Fruit fly (Drosophila melanogaster) whole organism, pupa: ENCODE results near the gene CG10958.

ENCODE experiments used
- CG10348 ChIP-seq: fragments of 200-800 bp; sonication (Bioruptor generic); IDR thresholded peaks from 2 replicates; pipeline ENCODE4 v1.3.6; 2022; ENCODE audit warnings: missing biosample characterization, missing genetic modification characterization
- CG12605 ChIP-seq: fragments of 200-800 bp; sonication (Bioruptor generic); IDR thresholded peaks from 2 replicates; pipeline ENCODE4 v1.3.6; 2022; ENCODE audit warnings: missing biosample characterization, missing genetic modification characterization
- CG13204 ChIP-seq: fragments of 200-800 bp; sonication (Bioruptor generic); optimal IDR thresholded peaks from 2 replicates; lab custom pipeline; 2018; ENCODE audit warnings: missing biosample characterization, mild to moderate bottlenecking, missing genetic modification characterization, moderate library complexity
- CG14655 ChIP-seq: fragments of 200-800 bp; sonication (Bioruptor generic); optimal IDR thresholded peaks from 3 replicates; lab custom pipeline; 2017; ENCODE audit warnings: mild to moderate bottlenecking, missing biosample characterization, missing genetic modification reagents, missing genetic modification characterization
- CG15710 ChIP-seq: fragments of 200-800 bp; sonication (Bioruptor generic); optimal IDR thresholded peaks from 2 replicates; lab custom pipeline; 2018; ENCODE audit warnings: missing biosample characterization, mild to moderate bottlenecking, missing genetic modification characterization, moderate library complexity
- CG17806 ChIP-seq: fragments of 200-800 bp; sonication (Bioruptor generic); optimal IDR thresholded peaks from 2 replicates; lab custom pipeline; 2018; ENCODE audit warnings: missing biosample characterization, mild to moderate bottlenecking, missing genetic modification characterization, moderate library complexity
- CG32121 ChIP-seq: fragments of 200-800 bp; sonication (Bioruptor generic); IDR thresholded peaks from 2 replicates; pipeline ENCODE4 v1.3.6; 2022; ENCODE audit warnings: missing biosample characterization, missing genetic modification characterization
- CG34367 ChIP-seq: fragments of 200-800 bp; sonication (Bioruptor generic); optimal IDR thresholded peaks from 2 replicates; lab custom pipeline; 2018; ENCODE audit warnings: missing biosample characterization, mild to moderate bottlenecking, missing genetic modification characterization
- CG4496 ChIP-seq: fragments of 200-800 bp; sonication (Bioruptor generic); IDR thresholded peaks from 3 replicates; pipeline ENCODE4 v1.3.6; 2022; ENCODE audit warnings: missing biosample characterization, missing genetic modification characterization
- CG8159 ChIP-seq: fragments of 200-800 bp; sonication (Bioruptor generic); optimal IDR thresholded peaks from 3 replicates; lab custom pipeline; 2018; ENCODE audit warnings: missing biosample characterization, mild to moderate bottlenecking, missing genetic modification characterization, moderate library complexity
- CG8301 ChIP-seq: fragments of 200-800 bp; sonication (Bioruptor generic); optimal IDR thresholded peaks from 2 replicates; lab custom pipeline; 2018; ENCODE audit warnings: missing biosample characterization, mild to moderate bottlenecking, missing genetic modification characterization
- CG9948 ChIP-seq: fragments of 200-800 bp; sonication (Bioruptor generic); optimal IDR thresholded peaks from 2 replicates; lab custom pipeline; 2018; ENCODE audit warnings: missing biosample characterization, mild to moderate bottlenecking, missing genetic modification characterization, moderate library complexity
- D1 ChIP-seq: fragments of 200-800 bp; sonication (Bioruptor generic); optimal IDR thresholded peaks from 2 replicates; lab custom pipeline; 2018; ENCODE audit warnings: missing biosample characterization, mild to moderate bottlenecking, missing genetic modification characterization, moderate library complexity
- EcR ChIP-seq: fragments of 200-800 bp; sonication (Bioruptor generic); optimal IDR thresholded peaks from 3 replicates; lab custom pipeline; 2019; ENCODE audit warnings: missing biosample characterization, missing genetic modification characterization, mild to moderate bottlenecking, moderate library complexity, missing genetic modification reagents
- Ets98B ChIP-seq: fragments of 200-800 bp; sonication (Bioruptor generic); IDR thresholded peaks from 2 replicates; pipeline ENCODE4 v1.3.6; 2022; ENCODE audit warnings: missing biosample characterization, missing genetic modification characterization
- Pif1A ChIP-seq: fragments of 200-800 bp; sonication (Bioruptor generic); optimal IDR thresholded peaks from 3 replicates; lab custom pipeline; 2016; ENCODE audit warnings: missing biosample characterization, missing genetic modification characterization
- Pif1B ChIP-seq: fragments of 200-800 bp; sonication (Bioruptor generic); optimal IDR thresholded peaks from 3 replicates; lab custom pipeline; 2016; ENCODE audit warnings: missing biosample characterization, missing genetic modification characterization
- Snoo ChIP-seq: fragments of 200-800 bp; sonication (Bioruptor generic); optimal IDR thresholded peaks from 3 replicates; lab custom pipeline; 2017; ENCODE audit warnings: missing biosample characterization, mild to moderate bottlenecking, missing genetic modification characterization, inconsistent platforms
- fd96Ca ChIP-seq: fragments of 200-800 bp; sonication (Bioruptor generic); IDR thresholded peaks from 3 replicates; pipeline ENCODE4 v1.3.6; 2022; ENCODE audit warnings: missing biosample characterization, missing genetic modification characterization
- gl ChIP-seq: fragments of 200-800 bp; sonication (Bioruptor generic); optimal IDR thresholded peaks from 2 replicates; lab custom pipeline; 2018; ENCODE audit warnings: missing biosample characterization, mild to moderate bottlenecking, missing genetic modification characterization
- rn ChIP-seq: fragments of 200-800 bp; sonication (Bioruptor generic); IDR thresholded peaks from 2 replicates; pipeline ENCODE4 v1.3.6; 2022; ENCODE audit warnings: missing biosample characterization, missing genetic modification characterization

Gene CG10958

DNA sequence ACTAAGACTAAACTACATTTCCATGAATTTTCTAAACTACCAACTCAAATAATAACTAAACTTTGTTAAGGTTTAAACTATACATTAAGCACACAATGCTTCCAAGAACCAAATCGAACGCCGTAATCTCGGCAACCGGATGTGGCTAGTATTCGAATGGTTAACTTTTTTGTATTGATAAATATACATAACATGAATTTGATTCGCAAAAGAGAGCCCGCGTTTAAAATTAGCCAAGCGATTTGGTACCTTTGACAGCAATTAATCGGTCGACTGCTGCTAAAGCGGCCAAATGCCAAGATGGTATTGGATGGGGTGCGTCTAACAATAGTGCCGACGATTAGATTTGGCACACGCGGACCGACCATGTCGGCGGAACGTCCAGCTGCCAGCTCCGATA is 15.6 kb downstream of the CG10958 start, which contains the start of gene CG15336:
Gene CG15336, plus strand, starts transcription at position 301 of the 400 bp plus-strand sequence.
- no peak for TF ChIP-seq CG8159 (tag; lab: Kevin White, UChicago)
- TF ChIP-seq fd96Ca (GFP tag; lab: Robert Waterston, UW) = no peak
- TF ChIP-seq gl (tag; lab: Kevin White, UChicago) = no peak

DNA sequence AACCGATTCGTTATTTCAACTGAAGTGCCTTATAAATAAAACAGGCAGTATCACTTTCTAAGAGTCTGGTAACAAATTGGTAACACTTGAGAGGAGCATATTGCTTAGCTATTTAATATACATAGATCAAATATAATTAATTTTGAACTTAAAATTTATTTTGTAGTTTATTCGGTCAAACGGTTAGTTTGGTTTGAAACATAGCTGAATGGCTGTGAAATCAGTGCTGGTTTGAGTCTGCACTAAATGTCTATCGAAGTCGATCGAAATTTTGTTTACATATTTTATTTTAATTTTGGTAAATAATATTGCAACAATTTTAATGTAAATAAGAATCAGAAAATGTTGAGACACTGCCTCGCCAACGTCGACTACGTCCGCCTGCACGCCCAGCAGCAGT is 16.5 kb downstream of the CG10958 start, which contains the start of gene CG10959:
Gene CG10959, plus strand, starts transcription at position 228 of the 400 bp plus-strand sequence.
- no peak for TF ChIP-seq fd96Ca (GFP tag; lab: Robert Waterston, UW)
- no peak for TF ChIP-seq CG9948 (tag; lab: Kevin White, UChicago)
- no peak for TF ChIP-seq Pif1B (GFP tag; lab: Kevin White, UChicago)
- no peak for TF ChIP-seq gl (tag; lab: Kevin White, UChicago)
- TF ChIP-seq CG34367 (tag; lab: Kevin White, UChicago) = no peak
- TF ChIP-seq CG15710 (tag; lab: Kevin White, UChicago) = no peak
- no peak for TF ChIP-seq EcR
- no peak for TF ChIP-seq CG14655 (GFP tag; lab: Kevin White, UChicago)
- no peak for TF ChIP-seq CG8301

- no peak for TF ChIP-seq CG4496 (GFP tag; lab: Robert Waterston, UW)
- no peak for TF ChIP-seq CG17806 (tag; lab: Kevin White, UChicago)
- TF ChIP-seq fd96Ca (GFP tag; lab: Robert Waterston, UW) = no peak
Observed at dm6 chrX:8152077-8152476, 20.0 kb downstream of the CG10958 start, which contains the start of gene Gbeta5. Gene Gbeta5, minus strand, starts transcription at chrX:8152275.

- TF ChIP-seq CG10348 (no peak), fd96Ca (GFP tag; lab: Robert Waterston, UW) (0 out of 3 replicates have a peak, but pooled peaks have one; percentile 19)
Observed at dm6 chrX:8152718-8153117, 20.6 kb downstream of the CG10958 start, which contains the start of gene CG18262. Gene CG18262, plus strand, starts transcription at chrX:8152948.

DNA sequence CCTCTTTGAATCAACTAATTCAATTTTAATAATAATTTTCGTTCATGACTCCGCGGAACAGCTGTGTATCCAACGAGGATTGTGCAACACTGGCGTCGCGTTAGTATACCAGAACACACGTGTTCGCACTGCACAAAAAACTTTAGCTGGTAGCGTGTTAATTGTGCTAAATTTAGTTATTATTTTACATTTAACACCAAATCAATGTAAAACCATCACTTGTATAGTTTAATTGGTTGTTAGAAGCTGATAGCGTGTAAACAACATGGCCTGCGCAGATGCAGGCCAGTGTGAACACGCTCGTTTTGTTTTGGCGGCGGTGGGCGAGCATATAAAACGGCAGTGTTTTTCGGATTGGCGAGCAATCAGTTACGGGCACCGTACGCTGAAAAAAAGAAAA is 25.2 kb downstream of the CG10958 start, which contains the start of the genes Traf6 and GIIIspla2:
Gene Traf6, minus strand, starts transcription at position 93 of the 400 bp plus-strand sequence.
Gene GIIIspla2, plus strand, starts transcription at position 335 of the 400 bp plus-strand sequence.
- TF ChIP-seq Ets98B (GFP tag; lab: Robert Waterston, UW) (peak; percentile 72), CG8159 (tag; lab: Kevin White, UChicago) (peak; percentile 71), CG14655 (GFP tag; lab: Kevin White, UChicago) (no peak), Pif1A (GFP tag; lab: Kevin White, UChicago) (no peak), CG17806 (tag; lab: Kevin White, UChicago) (peak; percentile 52), CG4496 (GFP tag; lab: Robert Waterston, UW) (peak; percentile 79), CG15710 (tag; lab: Kevin White, UChicago) (peak; percentile 78), fd96Ca (GFP tag; lab: Robert Waterston, UW) (peak; percentile 83; the same call in 2 of the 3 replicates), CG34367 (tag; lab: Kevin White, UChicago) (peak; percentile 53), D1 (tag; lab: Kevin White, UChicago) (no peak), CG32121 (GFP tag; lab: Robert Waterston, UW) (peak; percentile 60), Pif1B (GFP tag; lab: Kevin White, UChicago) (no peak), CG9948 (tag; lab: Kevin White, UChicago) (peak; percentile 65), rn (GFP tag; lab: Robert Waterston, UW) (peak; percentile 71), CG8301 (peak; percentile 70), CG10348 (no peak), Snoo (tag; lab: Kevin White, UChicago) (peak; percentile 63)
- TF ChIP-seq, all 21 proteins: peak for 12

DNA sequence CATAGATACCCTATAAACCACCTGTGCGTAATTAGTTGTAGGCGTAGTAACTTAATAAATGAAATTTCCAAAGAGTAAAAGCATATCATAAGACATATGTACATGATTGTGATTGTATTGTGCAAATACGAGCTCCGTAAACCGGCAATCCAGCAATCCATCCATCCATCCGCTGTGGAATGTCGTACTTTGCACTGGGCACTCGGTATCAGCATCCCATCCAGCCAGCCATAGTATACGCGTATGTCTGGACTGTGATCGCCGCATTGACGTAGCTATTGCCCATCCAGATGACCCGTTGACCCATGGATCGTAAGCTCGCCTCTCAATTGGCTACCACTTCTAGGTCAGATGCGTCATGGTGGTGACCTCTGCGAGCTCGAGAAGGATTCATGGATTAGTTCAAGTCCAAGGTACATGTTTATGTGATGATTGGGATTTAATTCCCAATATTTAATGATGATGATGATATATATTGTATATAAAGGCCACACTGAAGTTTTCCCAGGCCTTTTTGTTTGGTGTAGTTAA is 26.9 kb downstream of the CG10958 start:
- TF ChIP-seq CG13204 (GFP tag; lab: Kevin White, UChicago) (peak; percentile 68), CG4496 (GFP tag; lab: Robert Waterston, UW) (peak; percentile 43; the same call in 1 of the 3 replicates), CG15710 (tag; lab: Kevin White, UChicago) (no peak), Ets98B (GFP tag; lab: Robert Waterston, UW) (peak; percentile 29; the same call in 1 of the 2 replicates), rn (GFP tag; lab: Robert Waterston, UW) (no peak), CG8159 (tag; lab: Kevin White, UChicago) (peak; percentile 28), CG9948 (tag; lab: Kevin White, UChicago) (no peak), fd96Ca (GFP tag; lab: Robert Waterston, UW) (0 out of 3 replicates have a peak, but pooled peaks have one; percentile 19), Pif1A (GFP tag; lab: Kevin White, UChicago) (no peak), CG17806 (tag; lab: Kevin White, UChicago) (no peak), CG12605 (GFP tag; lab: Robert Waterston, UW) (peak; percentile 72), gl (tag; lab: Kevin White, UChicago) (peak; percentile 88), EcR (no peak), CG34367 (tag; lab: Kevin White, UChicago) (peak; percentile 26), CG14655 (GFP tag; lab: Kevin White, UChicago) (peak; percentile 50), CG8301 (peak; percentile 18), CG10348 (no peak), D1 (tag; lab: Kevin White, UChicago) (no peak), CG32121 (GFP tag; lab: Robert Waterston, UW) (peak; percentile 25; the same call in 1 of the 2 replicates), Snoo (tag; lab: Kevin White, UChicago) (peak; percentile 5), Pif1B (GFP tag; lab: Kevin White, UChicago) (no peak)
